Fruit fly (Drosophila melanogaster) whole organism, embryonic: ENCODE data around the gene Pax.

Experiments used
- ATbp ChIP-seq: fragments of 200-800 bp; sonication (Bioruptor generic); optimal IDR thresholded peaks from 2 replicates; lab custom pipeline; 2017; ENCODE audit warnings: missing biosample characterization, mild to moderate bottlenecking, missing genetic modification characterization, missing genetic modification reagents
- Atf-2 ChIP-seq: fragments of 200-800 bp; sonication (Bioruptor generic); optimal IDR thresholded peaks from 2 replicates; lab custom pipeline; 2016; ENCODE audit warnings: missing biosample characterization, missing genetic modification characterization
- Atf3 ChIP-seq: fragments of 200-800 bp; sonication (Bioruptor generic); optimal IDR thresholded peaks from 3 replicates; lab custom pipeline; 2016; ENCODE audit warnings: missing biosample characterization, missing genetic modification characterization
- Awh ChIP-seq: fragments of 200-800 bp; sonication (Bioruptor generic); IDR thresholded peaks from 2 replicates; pipeline ENCODE4, ENCODE4 v1.3.6; 2022; ENCODE audit warnings: missing biosample characterization, missing genetic modification characterization
- B-H1 ChIP-seq: fragments of 200-800 bp; sonication (Bioruptor generic); IDR thresholded peaks from 3 replicates; pipeline ENCODE4 v1.3.6; 2022; ENCODE audit warnings: missing biosample characterization, missing genetic modification characterization
- BEAF-32 ChIP-seq: fragments of 200-800 bp; sonication (Bioruptor generic); optimal IDR thresholded peaks from 3 replicates; lab custom pipeline; 2017; ENCODE audit warnings: missing biosample characterization, missing genetic modification characterization, mild to moderate bottlenecking, moderate library complexity, missing genetic modification reagents
- BtbVII ChIP-seq: fragments of 200-800 bp; sonication (Bioruptor generic); optimal IDR thresholded peaks from 3 replicates; lab custom pipeline; 2017; ENCODE audit warnings: missing biosample characterization, mild to moderate bottlenecking, missing genetic modification characterization
- C15 ChIP-seq: fragments of 200-800 bp; sonication (Bioruptor generic); IDR thresholded peaks from 3 replicates; pipeline ENCODE4 v1.3.6; 2022; ENCODE audit warnings: missing biosample characterization, missing genetic modification characterization
- CG12391 ChIP-seq: fragments of 200-800 bp; sonication (Bioruptor generic); optimal IDR thresholded peaks from 3 replicates; lab custom pipeline; 2018; ENCODE audit warnings: missing biosample characterization, mild to moderate bottlenecking, missing genetic modification characterization, moderate library complexity
- CG13424 ChIP-seq: fragments of 200-800 bp; sonication (Bioruptor generic); optimal IDR thresholded peaks from 2 replicates; lab custom pipeline; 2019; ENCODE audit warnings: missing biosample characterization, mild to moderate bottlenecking, missing genetic modification characterization, moderate library complexity
- CG13894 ChIP-seq: fragments of 200-800 bp; sonication (Bioruptor generic); optimal IDR thresholded peaks from 3 replicates; lab custom pipeline; 2018; ENCODE audit warnings: missing biosample characterization, mild to moderate bottlenecking, missing genetic modification characterization, moderate library complexity
- CG14014 ChIP-seq: fragments of 200-800 bp; sonication (Bioruptor generic); IDR thresholded peaks from 2 replicates; pipeline ENCODE4 v1.3.6; 2022; ENCODE audit warnings: missing biosample characterization, missing genetic modification characterization
- CG16779 ChIP-seq: fragments of 200-800 bp; sonication (Bioruptor generic); IDR thresholded peaks from 2 replicates; pipeline ENCODE4 v1.3.6; 2022; ENCODE audit warnings: missing biosample characterization, missing genetic modification characterization
- CG17829 ChIP-seq: fragments of 200-800 bp; optimal IDR thresholded peaks from 2 replicates; lab custom pipeline; 2019; ENCODE audit warnings: missing biosample characterization, mild to moderate bottlenecking, missing genetic modification characterization, moderate library complexity
- CG18599 ChIP-seq: fragments of 200-800 bp; sonication (Bioruptor generic); optimal IDR thresholded peaks from 3 replicates; lab custom pipeline; 2017; ENCODE audit warnings: missing biosample characterization, missing genetic modification characterization, mild to moderate bottlenecking, moderate library complexity, missing genetic modification reagents
- CG18619 ChIP-seq: fragments of 200-800 bp; sonication (Bioruptor generic); optimal IDR thresholded peaks from 3 replicates; lab custom pipeline; 2017; ENCODE audit warnings: missing biosample characterization, mild to moderate bottlenecking, missing genetic modification characterization
- CG32772 ChIP-seq: fragments of 200-800 bp; sonication (Bioruptor generic); IDR thresholded peaks from 2 replicates; pipeline ENCODE4 v1.3.6; 2022; ENCODE audit warnings: missing biosample characterization, missing genetic modification characterization
- CG34224 ChIP-seq: fragments of 200-800 bp; sonication (Bioruptor generic); IDR thresholded peaks from 3 replicates; pipeline ENCODE4 v1.3.6; 2022; ENCODE audit warnings: missing biosample characterization, missing genetic modification characterization; ENCODE audit not compliant: partially characterized antibody
- CG43689 ChIP-seq: fragments of 200-800 bp; sonication (Bioruptor generic); IDR thresholded peaks from 2 replicates; pipeline ENCODE4 v1.3.6; 2022; ENCODE audit warnings: missing biosample characterization, missing genetic modification characterization
- CG5180 ChIP-seq: fragments of 200-800 bp; sonication (Bioruptor generic); optimal IDR thresholded peaks from 3 replicates; lab custom pipeline; 2017; ENCODE audit warnings: missing biosample characterization, missing genetic modification characterization, mild to moderate bottlenecking, moderate library complexity, missing genetic modification reagents
- CG6272 ChIP-seq: fragments of 200-800 bp; sonication (Bioruptor generic); IDR thresholded peaks from 2 replicates; pipeline ENCODE4 v1.3.6; 2022; ENCODE audit warnings: missing biosample characterization, missing genetic modification characterization
- CG6791 ChIP-seq: fragments of 200-800 bp; sonication (Bioruptor generic); IDR thresholded peaks from 3 replicates; pipeline ENCODE4 v1.3.6; 2022; ENCODE audit warnings: missing biosample characterization, missing genetic modification characterization; ENCODE audit not compliant: partially characterized antibody
- CG8290 ChIP-seq, 3 experiments: fragments of 200-800 bp; sonication (Bioruptor generic); optimal IDR thresholded peaks; 2 replicates each; lab custom pipeline; 2016 to 2019; ENCODE audit warnings: missing biosample characterization in 3 of 3, missing genetic modification characterization in 3 of 3, mild to moderate bottlenecking in 2 of 3, moderate library complexity in 1 of 3
- Dp ChIP-seq: fragments of 200-800 bp; sonication (Bioruptor generic); optimal IDR thresholded peaks from 2 replicates; lab custom pipeline; 2018; ENCODE audit warnings: missing biosample characterization, mild to moderate bottlenecking, missing genetic modification characterization, moderate library complexity
- E2f2 ChIP-seq: fragments of 200-800 bp; sonication (Bioruptor generic); IDR thresholded peaks from 2 replicates; pipeline ENCODE4 v1.3.6; 2022; ENCODE audit warnings: missing biosample characterization, missing genetic modification characterization
- ERR ChIP-seq: fragments of 200-800 bp; sonication (Bioruptor generic); optimal IDR thresholded peaks from 2 replicates; lab custom pipeline; 2016; ENCODE audit warnings: missing biosample characterization, missing genetic modification characterization
- Elba2 ChIP-seq: fragments of 200-800 bp; sonication (Bioruptor generic); optimal IDR thresholded peaks from 3 replicates; lab custom pipeline; 2016; ENCODE audit warnings: missing biosample characterization, missing genetic modification characterization
- HmgZ ChIP-seq: fragments of 200-800 bp; sonication (Bioruptor generic); optimal IDR thresholded peaks from 2 replicates; lab custom pipeline; 2018; ENCODE audit warnings: missing biosample characterization, mild to moderate bottlenecking, missing genetic modification characterization
- NFAT ChIP-seq: fragments of 200-800 bp; sonication (Bioruptor generic); IDR thresholded peaks from 2 replicates; pipeline ENCODE4 v1.3.6; 2022; ENCODE audit warnings: missing biosample characterization, missing genetic modification characterization
- TFAM ChIP-seq: fragments of 200-800 bp; sonication (Bioruptor generic); optimal IDR thresholded peaks from 2 replicates; lab custom pipeline; 2017; ENCODE audit warnings: missing biosample characterization, missing genetic modification characterization, inconsistent platforms
- Taf1 ChIP-seq: fragments of 200-800 bp; sonication (Bioruptor generic); IDR thresholded peaks from 2 replicates; pipeline ENCODE4 v1.3.6; 2022; ENCODE audit warnings: missing biosample characterization, missing genetic modification characterization
- Xrp1 ChIP-seq: fragments of 200-800 bp; sonication (Bioruptor generic); IDR thresholded peaks from 2 replicates; pipeline ENCODE4 v1.3.6; 2022; ENCODE audit warnings: missing biosample characterization, missing genetic modification characterization
- ash1 ChIP-seq: fragments of 200-800 bp; sonication (Bioruptor generic); optimal IDR thresholded peaks from 2 replicates; lab custom pipeline; 2018; ENCODE audit warnings: missing biosample characterization, mild to moderate bottlenecking, missing genetic modification characterization
- br ChIP-seq: fragments of >200 bp; optimal IDR thresholded peaks from 2 replicates; lab custom pipeline; 2017
- chinmo ChIP-seq: fragments of 200-800 bp; sonication (Bioruptor generic); IDR thresholded peaks from 4 replicates; pipeline ENCODE4 v1.3.6; 2022; ENCODE audit warnings: missing biosample characterization, missing genetic modification characterization; ENCODE audit not compliant: partially characterized antibody
- crol ChIP-seq: fragments of 200-800 bp; sonication (Bioruptor generic); IDR thresholded peaks from 2 replicates; pipeline ENCODE4 v1.3.6; 2022; ENCODE audit warnings: missing biosample characterization, missing genetic modification characterization
- eyg ChIP-seq: fragments of 200-800 bp; sonication (Bioruptor generic); optimal IDR thresholded peaks from 3 replicates; lab custom pipeline; 2016; ENCODE audit warnings: missing biosample characterization, missing genetic modification characterization
- fd102C ChIP-seq: fragments of 200-800 bp; sonication (Bioruptor generic); optimal IDR thresholded peaks from 2 replicates; lab custom pipeline; 2018; ENCODE audit warnings: missing biosample characterization, mild to moderate bottlenecking, missing genetic modification characterization, moderate library complexity
- jigr1 ChIP-seq: fragments of 200-800 bp; sonication (Bioruptor generic); IDR thresholded peaks from 3 replicates; pipeline ENCODE4 v1.3.6; 2022; ENCODE audit warnings: missing biosample characterization, missing genetic modification characterization
- luna ChIP-seq: fragments of 200-800 bp; sonication (Bioruptor generic); optimal IDR thresholded peaks from 2 replicates; lab custom pipeline; 2016; ENCODE audit warnings: missing biosample characterization, missing genetic modification characterization
- peb ChIP-seq: fragments of 200-800 bp; sonication (Bioruptor generic); IDR thresholded peaks from 2 replicates; pipeline ENCODE4 v1.3.6; 2022; ENCODE audit warnings: missing biosample characterization, missing genetic modification characterization
- sc ChIP-seq, 3 experiments: fragments of >200 bp in 2 of 3; fragments of 200-800 bp in 1 of 3; sonication (Bioruptor generic) in 1 of 3; optimal IDR thresholded peaks; 2 replicates in 2 of 3; 3 replicates in 1 of 3; lab custom pipeline; 2017; ENCODE audit warnings: mild to moderate bottlenecking in 1 of 3, missing biosample characterization in 1 of 3, missing genetic modification characterization in 1 of 3, missing genetic modification reagents in 1 of 3
- sens ChIP-seq: fragments of 200-800 bp; sonication (Bioruptor generic); peaks from one replicate; lab custom pipeline; 2016; ENCODE audit warnings: missing biosample characterization, missing genetic modification characterization
- seq ChIP-seq: fragments of 200-800 bp; sonication (Bioruptor generic); IDR thresholded peaks from 2 replicates; pipeline ENCODE4 v1.3.6; 2022; ENCODE audit warnings: missing biosample characterization, missing genetic modification characterization
- sima ChIP-seq: fragments of 200-800 bp; sonication (Bioruptor generic); optimal IDR thresholded peaks from 2 replicates; lab custom pipeline; 2016; ENCODE audit warnings: missing biosample characterization, missing genetic modification characterization
- tio ChIP-seq: fragments of 200-800 bp; sonication (Bioruptor generic); optimal IDR thresholded peaks from 2 replicates; lab custom pipeline; 2017; ENCODE audit warnings: missing biosample characterization, missing genetic modification characterization, inconsistent platforms
- tna ChIP-seq: fragments of 200-800 bp; sonication (Bioruptor generic); IDR thresholded peaks from 2 replicates; pipeline ENCODE4 v1.3.6; 2022; ENCODE audit warnings: missing biosample characterization, missing genetic modification characterization; ENCODE audit not compliant: partially characterized antibody
- unc-4 ChIP-seq: fragments of 200-800 bp; sonication (Bioruptor generic); IDR thresholded peaks from 2 replicates; pipeline ENCODE4 v1.3.6; 2022; ENCODE audit warnings: missing biosample characterization, missing genetic modification characterization; ENCODE audit not compliant: partially characterized antibody
- zf30C ChIP-seq: fragments of 200-800 bp; sonication (Bioruptor generic); optimal IDR thresholded peaks from 3 replicates; lab custom pipeline; 2018; ENCODE audit warnings: missing biosample characterization, mild to moderate bottlenecking, missing genetic modification characterization
- zfh2 ChIP-seq: fragments of 200-800 bp; sonication (Bioruptor generic); optimal IDR thresholded peaks from 2 replicates; lab custom pipeline; 2016; ENCODE audit warnings: missing biosample characterization, missing genetic modification characterization

Gene Pax

DNA sequence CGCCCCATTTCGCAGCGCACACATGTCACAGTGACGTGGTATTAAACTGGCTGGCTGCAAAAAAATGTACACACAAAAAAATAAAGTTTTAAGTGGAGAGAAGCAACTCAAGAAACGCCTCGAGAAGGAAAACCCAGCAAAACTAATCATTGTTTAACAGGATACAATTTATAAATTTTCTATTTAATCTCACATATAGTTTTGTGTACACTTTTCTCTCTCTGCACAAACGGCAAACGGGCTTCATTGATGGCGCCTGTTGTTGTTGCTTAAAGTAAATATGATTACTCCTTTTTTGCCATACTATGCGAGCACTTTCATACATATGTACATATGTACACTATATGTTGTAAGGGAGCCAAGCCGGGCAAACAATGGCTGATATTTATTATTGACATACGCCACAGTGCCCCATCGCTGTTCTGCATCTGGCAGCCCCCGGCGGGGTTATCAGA lies 68.4 kb downstream of the Pax start (continued):
- TF ChIP-seq E2f2 (GFP tag; lab: Robert Waterston, UW) (peak; percentile 31; the same call in 1 of the 2 replicates), CG13424 (peak; percentile 42), HmgZ (tag; lab: Kevin White, UChicago) (no peak), zfh2 (GFP tag; lab: Kevin White, UChicago) (no peak), tio (GFP tag; lab: Kevin White, UChicago) (peak; percentile 66), Awh (GFP tag; lab: Robert Waterston, UW) (0 out of 2 replicates have a peak, but pooled peaks have one; percentile 27), jigr1 (no peak), CG5180 (GFP tag; lab: Kevin White, UChicago) (no peak), CG8290 (GFP tag; optimal IDR thresholded peaks at IDR 0.05; lab: Kevin White, UChicago) (peak; percentile 10), CG8290 (tag; optimal IDR thresholded peaks at IDR 0.05; lab: Kevin White, UChicago) (peak in 1 of 2 experiments; percentile 27), B-H1 (GFP tag; lab: Robert Waterston, UW) (no peak), TFAM (no peak), Elba2 (GFP tag; lab: Kevin White, UChicago) (no peak), CG6272 (GFP tag; lab: Robert Waterston, UW) (no peak), sima (GFP tag; lab: Kevin White, UChicago) (peak; percentile 39), CG14014 (GFP tag; lab: Robert Waterston, UW) (0 out of 2 replicates have a peak, but pooled peaks have one; percentile 23), seq (GFP tag; lab: Robert Waterston, UW) (0 out of 2 replicates have a peak, but pooled peaks have one; percentile 44), ERR (GFP tag; lab: Kevin White, UChicago) (no peak), CG18619 (GFP tag; lab: Kevin White, UChicago) (peak; percentile 30), sens (peak; percentile 96), Atf3 (GFP tag; lab: Kevin White, UChicago) (peak; percentile 40), NFAT (no peak), ATbp (peak; percentile 69), Xrp1 (GFP tag; lab: Robert Waterston, UW) (peak; percentile 80), Dp (GFP tag; lab: Kevin White, UChicago) (no peak), br (lab: Kevin White, UChicago) (no peak), ash1 (GFP tag; lab: Kevin White, UChicago) (no peak), unc-4 (GFP tag; lab: Robert Waterston, UW) (no peak), Taf1 (GFP tag; lab: Robert Waterston, UW) (no peak), chinmo (GFP tag; lab: Robert Waterston, UW) (no peak), CG6791 (GFP tag; lab: Robert Waterston, UW) (no peak), zf30C (peak; percentile 43), CG34224 (GFP tag; lab: Robert Waterston, UW) (no peak), Atf-2 (peak; percentile 36), CG43689 (GFP tag; lab: Robert Waterston, UW) (no peak), BEAF-32 (GFP tag; lab: Kevin White, UChicago) (no peak), crol (GFP tag; lab: Robert Waterston, UW) (no peak), peb (no peak), CG12391 (tag; lab: Kevin White, UChicago) (peak; percentile 68), CG13894 (tag; lab: Kevin White, UChicago) (no peak), CG16779 (GFP tag; lab: Robert Waterston, UW) (no peak), tna (GFP tag; lab: Robert Waterston, UW) (no peak), CG32772 (GFP tag; lab: Robert Waterston, UW) (0 out of 2 replicates have a peak, but pooled peaks have one; percentile 18), C15 (GFP tag; lab: Robert Waterston, UW) (no peak), BtbVII (GFP tag; lab: Kevin White, UChicago) (no peak), luna (GFP tag; lab: Kevin White, UChicago) (no peak), CG17829 (tag; lab: Kevin White, UChicago) (peak; percentile 39), fd102C (GFP tag; lab: Kevin White, UChicago) (peak; percentile 66), CG18599 (GFP tag; lab: Kevin White, UChicago) (peak; percentile 15), sc (optimal IDR thresholded peaks at IDR 0.05; lab: Kevin White, UChicago) (no peak), sc (GFP tag; optimal IDR thresholded peaks at IDR 0.05; lab: Kevin White, UChicago) (peak; percentile 81), eyg (GFP tag; lab: Kevin White, UChicago) (no peak)
